Worm (Caenorhabditis elegans): ENCODE results near the gene pcm-1.
A peak's percentile ranks its signal among the peaks of the same experiment; 100 is the strongest.

Gene pcm-1

ce11 chrV:5996114-5996513 is 32.4 kb upstream of the pcm-1 start, which contains the start of gene cpg-4 (continued):
- TF ChIP-seq let-607 (tag; optimal IDR thresholded peaks at IDR 0.05) (no peak), aptf-3 (GFP tag; IDR thresholded peaks at IDR 0.05) (no peak), mcd-1 (GFP tag; IDR thresholded peaks at IDR 0.05) (no peak), xnd-1 (tag; optimal IDR thresholded peaks at IDR 0.05) (peak; percentile 96), C17E4.6 (GFP tag; IDR thresholded peaks at IDR 0.05) (no peak), ceh-100 (GFP tag; IDR thresholded peaks at IDR 0.05) (no peak), attf-6 (GFP tag; IDR thresholded peaks at IDR 0.05) (no peak), dpl-1 (GFP tag; optimal IDR thresholded peaks at IDR 0.05) (peak; percentile 78), bed-1 (GFP tag; IDR thresholded peaks at IDR 0.05) (no peak), F52B5.7 (tag; optimal IDR thresholded peaks at IDR 0.05) (no peak), lsy-27 (tag; optimal IDR thresholded peaks at IDR 0.05; ENCODE audit: borderline replicate concordance, insufficient read depth) (no peak), sea-2 (GFP tag; IDR thresholded peaks at IDR 0.05) (no peak), nfya-1 (tag; optimal IDR thresholded peaks at IDR 0.05; ENCODE audit: borderline replicate concordance, insufficient read depth) (no peak), F57A8.1 (GFP tag; optimal IDR thresholded peaks at IDR 0.05) (no peak), egl-44 (GFP tag; IDR thresholded peaks at IDR 0.05) (no peak), ceh-58 (GFP tag; IDR thresholded peaks at IDR 0.05) (no peak), ztf-26 (tag; optimal IDR thresholded peaks at IDR 0.05) (no peak), ets-4 (GFP tag; optimal IDR thresholded peaks at IDR 0.05) (no peak), dox-1 (GFP tag; IDR thresholded peaks at IDR 0.05) (no peak; the same call in 1 of the 2 replicates), Y95B8A.8 (GFP tag; IDR thresholded peaks at IDR 0.05) (peak; percentile 73; the same call in 1 of the 2 replicates), lsl-1 (GFP tag; optimal IDR thresholded peaks at IDR 0.05) (peak; percentile 97), snpc-1.3 (tag; optimal IDR thresholded peaks at IDR 0.05; ENCODE audit: insufficient read depth) (peak; percentile 5), madf-6 (GFP tag; IDR thresholded peaks at IDR 0.05) (peak; percentile 98), Y53F4B.3 (GFP tag; IDR thresholded peaks at IDR 0.05) (no peak), D2030.7 (GFP tag; IDR thresholded peaks at IDR 0.05) (peak; percentile 79), nfyb-1 (GFP tag; IDR thresholded peaks at IDR 0.05) (no peak), lin-54 (GFP tag; optimal IDR thresholded peaks at IDR 0.05) (peak; percentile 68), Y67H2A.10 (GFP tag; conservative IDR thresholded peaks at IDR 0.05) (no peak), repo-1 (tag; optimal IDR thresholded peaks at IDR 0.05) (no peak), efl-1 (GFP tag; optimal IDR thresholded peaks at IDR 0.05) (peak; percentile 89), Y56A3A.18 (GFP tag; IDR thresholded peaks at IDR 0.05) (no peak), F39B2.1 (GFP tag; IDR thresholded peaks at IDR 0.05) (no peak), ztf-6 (GFP tag; IDR thresholded peaks at IDR 0.05) (no peak), snpc-1.1 (tag; optimal IDR thresholded peaks at IDR 0.05; ENCODE audit: insufficient read depth) (no peak), F55B11.4 (tag; optimal IDR thresholded peaks at IDR 0.05; ENCODE audit: borderline replicate concordance, insufficient read depth) (no peak), nhr-80 (tag; optimal IDR thresholded peaks at IDR 0.05) (no peak), Y79H2A.3 (GFP tag; conservative IDR thresholded peaks at IDR 0.05) (0 out of 2 replicates have a peak, but pooled peaks have one; percentile 20), somi-1 (GFP tag; optimal IDR thresholded peaks at IDR 0.05) (no peak), hmg-20 (GFP tag; IDR thresholded peaks at IDR 0.05) (no peak), ztf-25 (GFP tag; IDR thresholded peaks at IDR 0.05) (no peak), F37B4.10 (GFP tag; IDR thresholded peaks at IDR 0.05) (no peak), K12H6.12 (tag; optimal IDR thresholded peaks at IDR 0.05) (no peak), ztf-18 (tag; optimal IDR thresholded peaks at IDR 0.05) (no peak), F57C9.4 (tag; optimal IDR thresholded peaks at IDR 0.05) (no peak), ztf-3 (GFP tag; optimal IDR thresholded peaks at IDR 0.05) (no peak), F33H1.4 (GFP tag; IDR thresholded peaks at IDR 0.05) (peak; percentile 97), nhr-90 (tag; optimal IDR thresholded peaks at IDR 0.05) (no peak), T07F8.4 (tag; optimal IDR thresholded peaks at IDR 0.05) (no peak), sdz-38 (tag; optimal IDR thresholded peaks at IDR 0.05) (no peak)

Data from whole organism, young adult.